Worm (Caenorhabditis elegans): ENCODE measurements around the gene Y73C8C.3.

DNA sequence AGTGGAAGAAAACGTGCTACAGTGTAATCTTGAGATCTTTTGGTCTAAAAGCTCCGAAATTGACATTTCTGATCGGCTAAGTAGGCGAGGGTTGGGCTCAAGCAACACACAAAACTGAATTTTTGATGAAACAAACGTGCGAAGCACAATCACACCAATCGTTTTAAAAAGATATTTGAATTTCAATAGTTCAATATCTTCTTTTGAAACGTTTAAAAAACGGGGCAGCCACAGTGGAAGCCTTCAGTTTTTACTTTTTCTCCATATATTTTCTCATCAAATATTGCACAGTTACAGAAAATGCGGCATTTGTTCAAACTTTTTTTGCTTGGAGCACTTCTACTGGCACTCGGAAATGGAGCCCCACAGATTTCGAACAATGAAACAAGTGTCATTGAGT, 51.2 kb downstream of the Y73C8C.3 start, which contains the start of gene C36C5.4:
- TF ChIP-seq skn-1 (tag; optimal IDR thresholded peaks at IDR 0.05), result no peak
- TF ChIP-seq unc-62 (GFP tag; optimal IDR thresholded peaks at IDR 0.05), result no peak
- TF ChIP-seq nhr-25 (tag; optimal IDR thresholded peaks at IDR 0.05), result no peak
- TF ChIP-seq snpc-4 (tag; optimal IDR thresholded peaks at IDR 0.05), result no peak
- TF ChIP-seq ceh-28 (tag; optimal IDR thresholded peaks at IDR 0.05), result no peak
- no peak for TF ChIP-seq elt-1 (tag; optimal IDR thresholded peaks at IDR 0.05)
- no peak for TF ChIP-seq pqm-1 (tag; optimal IDR thresholded peaks at IDR 0.05)
- TF ChIP-seq pha-4 (tag; optimal IDR thresholded peaks at IDR 0.05), result no peak
- TF ChIP-seq egl-27 (tag; optimal IDR thresholded peaks at IDR 0.05), result no peak
- TF ChIP-seq ama-1 (optimal IDR thresholded peaks at IDR 0.05), result no peak
